Worm (Caenorhabditis elegans): Measurements from ENCODE around the gene kin-20.

Gene kin-20

ce11 chrX:15308685-15309084 lies 31.1 kb upstream of the kin-20 start:
- TF ChIP-seq lir-3 (tag; optimal IDR thresholded peaks at IDR 0.05; ENCODE audit: poor library complexity) (no peak), mef-2 (tag; optimal IDR thresholded peaks at IDR 0.05) (no peak), nhr-20 (tag; optimal IDR thresholded peaks at IDR 0.05) (no peak), lin-13 (GFP tag; optimal IDR thresholded peaks at IDR 0.05) (no peak), nhr-11 (tag; optimal IDR thresholded peaks at IDR 0.05) (no peak), lsy-2 (tag; optimal IDR thresholded peaks at IDR 0.05) (no peak), fkh-4 (tag; optimal IDR thresholded peaks at IDR 0.05; ENCODE audit: borderline replicate concordance) (no peak), nhr-19 (GFP tag; conservative IDR thresholded peaks at IDR 0.05) (no peak), pqm-1 (tag; optimal IDR thresholded peaks at IDR 0.05) (no peak), pag-3 (tag; optimal IDR thresholded peaks at IDR 0.05; ENCODE audit: borderline replicate concordance, insufficient read depth) (no peak), vab-15 (tag; optimal IDR thresholded peaks at IDR 0.05) (no peak), ztf-4 (tag; optimal IDR thresholded peaks at IDR 0.05) (no peak), nhr-237 (tag; optimal IDR thresholded peaks at IDR 0.05) (no peak), alr-1 (tag; optimal IDR thresholded peaks at IDR 0.05; ENCODE audit: borderline replicate concordance) (no peak)

DNA sequence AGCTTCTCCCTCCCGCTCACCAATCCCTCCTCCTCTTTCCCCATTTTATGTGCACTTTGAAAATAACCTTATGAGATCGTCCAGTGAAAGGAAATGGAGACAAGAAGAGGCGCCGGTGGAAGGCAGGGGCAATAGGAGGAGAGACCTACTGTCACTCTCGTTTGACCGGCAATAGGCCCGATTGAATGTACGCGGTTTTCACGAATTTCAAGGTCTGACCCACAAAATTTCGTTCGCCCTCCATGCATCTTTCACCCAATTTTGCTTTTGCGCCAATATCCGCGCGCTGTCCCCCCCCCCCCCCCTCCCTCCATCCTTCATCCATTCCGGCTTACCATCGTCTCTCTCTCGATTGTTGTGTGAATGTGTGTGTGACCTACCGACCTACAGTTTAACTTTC lies 30.1 kb upstream of the kin-20 start:
- TF ChIP-seq blmp-1 (tag; optimal IDR thresholded peaks at IDR 0.05) (peak; percentile 84), pag-3 (tag; optimal IDR thresholded peaks at IDR 0.05; ENCODE audit: borderline replicate concordance, insufficient read depth) (no peak), nhr-85 (tag) (peak; percentile 29), swsn-7 (tag; optimal IDR thresholded peaks at IDR 0.05) (no peak)

ce11 chrX:15302863-15303262 lies 25.3 kb upstream of the kin-20 start, which contains the start of gene ser-2:
Gene ser-2 (minus strand): TSS chrX:15302963.
- TF ChIP-seq nhr-90 (tag; optimal IDR thresholded peaks at IDR 0.05; ENCODE audit: poor library complexity), result no peak
- no peak for TF ChIP-seq aha-1 (tag; optimal IDR thresholded peaks at IDR 0.05)
- no peak for TF ChIP-seq efl-1 (optimal IDR thresholded peaks at IDR 0.05)
- TF ChIP-seq efl-1 (GFP tag; optimal IDR thresholded peaks at IDR 0.05 in 1 of 2), result no peak
- TF ChIP-seq aly-2 (tag; optimal IDR thresholded peaks at IDR 0.05), result no peak
- no peak for TF ChIP-seq lin-13 (GFP tag; optimal IDR thresholded peaks at IDR 0.05)
- TF ChIP-seq C16A3.4 (tag; optimal IDR thresholded peaks at IDR 0.05), result no peak
- TF ChIP-seq lsy-2 (tag; optimal IDR thresholded peaks at IDR 0.05), result no peak
- TF ChIP-seq nhr-28 (tag; optimal IDR thresholded peaks at IDR 0.05), result no peak
- no peak for TF ChIP-seq alr-1 (tag; optimal IDR thresholded peaks at IDR 0.05; ENCODE audit: borderline replicate concordance)
- no peak for TF ChIP-seq ets-5 (GFP tag; IDR thresholded peaks at IDR 0.05)
- no peak for TF ChIP-seq irx-1 (tag; optimal IDR thresholded peaks at IDR 0.05)
- TF ChIP-seq nhr-71 (tag; optimal IDR thresholded peaks at IDR 0.05), result no peak
- no peak for TF ChIP-seq mef-2 (tag; optimal IDR thresholded peaks at IDR 0.05)
- TF ChIP-seq sup-37 (GFP tag; optimal IDR thresholded peaks at IDR 0.05), result no peak
- no peak for TF ChIP-seq unc-98 (GFP tag; IDR thresholded peaks at IDR 0.05)
- no peak for TF ChIP-seq fkh-4 (tag; optimal IDR thresholded peaks at IDR 0.05; ENCODE audit: borderline replicate concordance)
- TF ChIP-seq zag-1 (tag; optimal IDR thresholded peaks at IDR 0.05), result no peak

DNA sequence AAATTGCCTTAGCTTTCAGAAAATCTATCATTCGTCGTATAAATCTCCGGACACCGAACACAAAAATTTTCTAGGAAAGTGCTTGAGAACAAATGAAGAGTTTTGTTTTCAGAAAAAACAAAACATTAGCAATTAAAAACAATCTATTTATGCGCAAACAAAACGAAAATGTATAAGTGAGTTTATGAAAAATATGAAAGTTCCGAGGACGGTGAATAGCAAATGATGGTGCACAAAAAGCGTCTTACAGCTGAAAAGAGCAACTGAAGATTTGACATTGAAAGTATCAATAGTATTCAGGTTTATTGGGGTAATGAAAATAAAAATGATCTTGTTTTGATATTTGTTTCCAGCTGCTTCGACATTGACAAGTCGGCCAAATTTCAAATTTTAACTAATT lies 22.4 kb upstream of the kin-20 start:
- TF ChIP-seq nhr-11 (tag; optimal IDR thresholded peaks at IDR 0.05) (no peak), lin-14 (GFP tag; optimal IDR thresholded peaks at IDR 0.05) (no peak), isw-1 (GFP tag; IDR thresholded peaks at IDR 0.05) (no peak), unc-130 (tag; optimal IDR thresholded peaks at IDR 0.05) (no peak), mep-1 (tag; optimal IDR thresholded peaks at IDR 0.05) (no peak), snu-23 (GFP tag; optimal IDR thresholded peaks at IDR 0.05) (no peak), skn-1 (tag; optimal IDR thresholded peaks at IDR 0.05) (no peak), fkh-4 (tag; optimal IDR thresholded peaks at IDR 0.05; ENCODE audit: borderline replicate concordance) (no peak), Y116A8C.19 (tag; optimal IDR thresholded peaks at IDR 0.05; ENCODE audit: borderline replicate concordance) (no peak), hpl-2 (GFP tag; optimal IDR thresholded peaks at IDR 0.05) (no peak), mef-2 (tag; optimal IDR thresholded peaks at IDR 0.05) (no peak), lin-35 (GFP tag; optimal IDR thresholded peaks at IDR 0.05) (no peak), aly-2 (tag; optimal IDR thresholded peaks at IDR 0.05) (no peak), irx-1 (tag; optimal IDR thresholded peaks at IDR 0.05) (no peak), ama-1 (optimal IDR thresholded peaks at IDR 0.05) (no peak), egl-13 (tag; optimal IDR thresholded peaks at IDR 0.05) (no peak), dpl-1 (GFP tag; optimal IDR thresholded peaks at IDR 0.05) (no peak), lin-13 (GFP tag; optimal IDR thresholded peaks at IDR 0.05) (no peak), efl-3 (GFP tag; optimal IDR thresholded peaks at IDR 0.05) (no peak), dsc-1 (tag; optimal IDR thresholded peaks at IDR 0.05) (no peak)

Measured in whole organism, L1 larva.